Worm (Caenorhabditis elegans): Measurements from ENCODE around the gene dct-11.
A peak's percentile ranks its signal among the peaks of the same experiment; 100 is the strongest.

Gene dct-11

DNA sequence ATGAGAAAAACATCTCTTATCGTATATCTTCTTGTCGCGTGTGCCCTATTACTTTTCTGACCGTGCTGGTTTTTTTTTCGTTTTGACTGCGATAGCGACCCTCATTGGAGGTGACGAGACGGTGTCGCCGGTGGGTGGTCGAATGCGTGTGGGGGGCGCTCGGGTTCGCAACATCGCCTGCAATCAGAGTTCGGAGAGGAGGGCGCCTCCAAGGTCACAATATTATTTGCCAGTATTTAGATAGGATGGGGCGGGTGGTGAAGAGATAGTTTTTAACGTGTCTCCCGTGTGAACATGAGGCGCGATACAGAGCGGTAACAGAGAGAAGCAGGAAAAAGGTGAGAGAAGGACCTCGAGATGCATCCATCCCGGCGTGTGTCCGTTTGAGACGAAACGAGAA is 18.7 kb downstream of the dct-11 start:
- TF ChIP-seq nhr-90 (tag; optimal IDR thresholded peaks at IDR 0.05; ENCODE audit: poor library complexity) = peak; percentile 55
- TF ChIP-seq lin-14 (GFP tag; optimal IDR thresholded peaks at IDR 0.05) = peak; percentile 88
- no peak for TF ChIP-seq sup-37 (GFP tag; optimal IDR thresholded peaks at IDR 0.05)
- TF ChIP-seq nhr-84 (tag; optimal IDR thresholded peaks at IDR 0.05) = no peak
- TF ChIP-seq elt-3 (tag; optimal IDR thresholded peaks at IDR 0.05) = peak in 3 of 6 experiments; percentile 5 to 30 (median 12)
- TF ChIP-seq unc-30 (tag; optimal IDR thresholded peaks at IDR 0.05) = no peak
- TF ChIP-seq blmp-1 (tag; optimal IDR thresholded peaks at IDR 0.05) = peak; percentile 37
- TF ChIP-seq snu-23 (GFP tag; optimal IDR thresholded peaks at IDR 0.05) = peak; percentile 26
- peak; percentile 57 for TF ChIP-seq nhr-71 (tag; optimal IDR thresholded peaks at IDR 0.05)
- no peak for TF ChIP-seq dpl-1 (GFP tag; optimal IDR thresholded peaks at IDR 0.05)
- TF ChIP-seq nhr-19 (GFP tag; conservative IDR thresholded peaks at IDR 0.05) = no peak; the same call in 1 of the 2 replicates
- TF ChIP-seq efl-1 (optimal IDR thresholded peaks at IDR 0.05) = no peak
- TF ChIP-seq efl-1 (GFP tag; optimal IDR thresholded peaks at IDR 0.05 in 1 of 2) = no peak
- TF ChIP-seq nhr-85 (tag) = peak; percentile 89
- TF ChIP-seq zip-4 (GFP tag; optimal IDR thresholded peaks at IDR 0.05) = no peak
- TF ChIP-seq alr-1 (tag; optimal IDR thresholded peaks at IDR 0.05; ENCODE audit: borderline replicate concordance) = no peak
- no peak for TF ChIP-seq hlh-17 (GFP tag; optimal IDR thresholded peaks at IDR 0.05; ENCODE audit: borderline replicate concordance)
- TF ChIP-seq ceh-82 (tag; optimal IDR thresholded peaks at IDR 0.05) = peak in 1 of 3 experiments; percentile 19
- TF ChIP-seq C04F5.9 (tag; optimal IDR thresholded peaks at IDR 0.05) = no peak
- TF ChIP-seq vab-15 (tag; optimal IDR thresholded peaks at IDR 0.05) = no peak
- no peak for TF ChIP-seq fkh-4 (tag; optimal IDR thresholded peaks at IDR 0.05; ENCODE audit: borderline replicate concordance)
- TF ChIP-seq ceh-90 (tag; optimal IDR thresholded peaks at IDR 0.05) = no peak
- TF ChIP-seq pax-3 (tag; optimal IDR thresholded peaks at IDR 0.05) = no peak
- TF ChIP-seq nhr-20 (tag; optimal IDR thresholded peaks at IDR 0.05) = peak; percentile 53
- peak; percentile 30; the same call in 1 of the 2 replicates for TF ChIP-seq grh-1 (GFP tag; IDR thresholded peaks at IDR 0.05)
- TF ChIP-seq unc-130 (tag; optimal IDR thresholded peaks at IDR 0.05) = peak; percentile 26
- TF ChIP-seq dsc-1 (tag; optimal IDR thresholded peaks at IDR 0.05) = no peak
- TF ChIP-seq irx-1 (tag; optimal IDR thresholded peaks at IDR 0.05) = peak; percentile 15
- peak; percentile 8 for TF ChIP-seq nhr-47 (tag; optimal IDR thresholded peaks at IDR 0.05)
- no peak for TF ChIP-seq efl-3 (GFP tag; optimal IDR thresholded peaks at IDR 0.05)
- no peak for TF ChIP-seq mef-2 (tag; optimal IDR thresholded peaks at IDR 0.05)
- TF ChIP-seq egl-27 (tag; optimal IDR thresholded peaks at IDR 0.05) = no peak
- no peak for TF ChIP-seq aha-1 (tag; optimal IDR thresholded peaks at IDR 0.05)
- TF ChIP-seq pqm-1 (tag; optimal IDR thresholded peaks at IDR 0.05) = no peak
- peak in 1 of 2 experiments; percentile 20 for TF ChIP-seq lin-35 (GFP tag; optimal IDR thresholded peaks at IDR 0.05)
- TF ChIP-seq ceh-8 (GFP tag; optimal IDR thresholded peaks at IDR 0.05) = no peak
- no peak for TF ChIP-seq egl-13 (tag; optimal IDR thresholded peaks at IDR 0.05)
- no peak for TF ChIP-seq C34B4.2 (tag; optimal IDR thresholded peaks at IDR 0.05)
- no peak for TF ChIP-seq skn-1 (tag; optimal IDR thresholded peaks at IDR 0.05)
- no peak for TF ChIP-seq lin-15B (tag; optimal IDR thresholded peaks at IDR 0.05)
- peak; percentile 9 for TF ChIP-seq xbp-1 (tag; optimal IDR thresholded peaks at IDR 0.05)
- no peak for TF ChIP-seq isw-1 (GFP tag; IDR thresholded peaks at IDR 0.05)
- TF ChIP-seq fos-1 (tag; optimal IDR thresholded peaks at IDR 0.05) = no peak
- TF ChIP-seq nhr-77 (tag; optimal IDR thresholded peaks at IDR 0.05) = peak; percentile 22
- TF ChIP-seq ets-5 (GFP tag; IDR thresholded peaks at IDR 0.05) = no peak
- TF ChIP-seq lsy-2 (tag; optimal IDR thresholded peaks at IDR 0.05) = no peak

Data from whole organism, L1 larva.